Worm (Caenorhabditis elegans) whole organism, midembryonic: ENCODE data around the gene ppat-1.

Experiments
- T22C8.4 ChIP-seq: fragments of 200-800 bp; sonication (Bioruptor generic); IDR thresholded peaks from 2 replicates; pipeline ENCODE4 v1.3.6; 2022; ENCODE audit warnings: missing genetic modification characterization, missing compliant biosample characterization
- cog-1 ChIP-seq: sonication (generic microtip); optimal IDR thresholded peaks from 2 replicates; lab custom pipeline; 2016; ENCODE audit warnings: missing genetic modification characterization, missing compliant biosample characterization
- flt-1 ChIP-seq: fragments of 200-800 bp; sonication (Bioruptor generic); IDR thresholded peaks from 2 replicates; pipeline ENCODE4 v1.3.6; 2022; ENCODE audit warnings: missing genetic modification characterization, missing compliant biosample characterization
- klf-2 ChIP-seq: fragments of 200-800 bp; sonication (Bioruptor generic); conservative IDR thresholded peaks from 2 replicates; pipeline ENCODE4 v1.3.6; 2022; ENCODE audit warnings: missing genetic modification reagents, missing genetic modification characterization, missing compliant biosample characterization
- med-1 ChIP-seq: sonication (generic microtip); optimal IDR thresholded peaks from 2 replicates; lab custom pipeline; 2017; ENCODE audit warnings: missing genetic modification characterization, mild to moderate bottlenecking, missing compliant biosample characterization, antibody characterized with exemption, missing genetic modification reagents; ENCODE audit not compliant: insufficient read depth
- ref-1 ChIP-seq: fragments of 200-800 bp; sonication (Bioruptor generic); conservative IDR thresholded peaks from 2 replicates; pipeline ENCODE4 v1.3.6; 2022; ENCODE audit warnings: missing genetic modification reagents, missing genetic modification characterization, missing compliant biosample characterization
- tab-1 ChIP-seq: fragments of 200-800 bp; sonication (Bioruptor generic); IDR thresholded peaks from 2 replicates; pipeline ENCODE4 v1.3.6; 2022; ENCODE audit warnings: missing genetic modification characterization, missing compliant biosample characterization
- ztf-23 ChIP-seq: fragments of 200-800 bp; sonication (Bioruptor generic); IDR thresholded peaks from 2 replicates; pipeline ENCODE4 v1.3.6; 2022; ENCODE audit warnings: missing genetic modification reagents, missing genetic modification characterization, missing compliant biosample characterization
- ztf-29 ChIP-seq: fragments of 200-800 bp; sonication (Bioruptor generic); IDR thresholded peaks from 2 replicates; pipeline ENCODE4 v1.3.6; 2022; ENCODE audit warnings: missing genetic modification reagents, missing genetic modification characterization, missing compliant biosample characterization

The ppat-1 gene

DNA sequence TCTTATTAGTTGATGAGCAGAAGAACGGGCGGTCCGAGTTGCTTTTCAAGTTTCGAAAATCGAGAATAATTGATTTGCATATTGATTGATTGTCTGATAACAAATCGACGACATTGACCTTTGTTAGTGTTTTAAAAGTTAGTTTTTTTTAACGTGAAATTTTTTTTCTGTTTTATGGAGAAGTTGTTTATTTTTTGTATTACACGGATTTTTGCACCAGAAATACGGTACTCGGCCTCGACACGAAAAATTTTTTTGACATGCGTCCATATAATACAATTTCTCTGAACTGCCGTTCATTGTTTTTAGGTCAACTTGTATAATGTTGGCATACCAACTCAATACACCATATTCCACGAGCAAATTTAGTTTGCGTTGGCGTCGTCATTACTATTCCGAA, 33.7 kb upstream of the ppat-1 start, which contains the start of gene T23F11.2:
T23F11.2 (minus strand) TSS at position 101 of the 400 bp plus-strand sequence.
- TF ChIP-seq tab-1 (GFP tag; lab: Robert Waterston, UW) (no peak), med-1 (no peak), ztf-29 (GFP tag; lab: Robert Waterston, UW) (no peak), cog-1 (tag; lab: Kevin White, UChicago) (no peak), T22C8.4 (GFP tag; lab: Robert Waterston, UW) (no peak), flt-1 (GFP tag; lab: Robert Waterston, UW) (no peak), klf-2 (no peak), ref-1 (GFP tag; lab: Robert Waterston, UW) (no peak), ztf-23 (GFP tag; lab: Robert Waterston, UW) (no peak)

DNA sequence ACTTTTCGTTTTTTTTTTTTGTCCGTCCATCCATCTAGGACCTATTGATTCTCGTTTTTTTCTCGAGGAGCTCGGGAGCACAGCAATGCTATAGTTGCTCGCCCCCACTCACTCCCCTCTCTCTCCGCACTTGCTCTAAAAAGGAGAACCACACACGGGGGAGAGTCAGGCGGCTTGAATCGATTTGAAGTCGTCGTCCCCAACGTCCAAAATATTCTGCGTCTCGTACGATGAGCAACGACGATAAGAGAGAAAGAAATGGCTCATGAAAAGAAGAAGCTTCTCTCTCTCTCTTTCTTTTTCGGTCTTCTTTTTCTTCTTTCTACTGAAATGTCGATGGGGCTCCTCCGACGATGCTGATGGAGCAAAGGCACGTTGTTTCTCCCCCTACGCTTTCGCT, 32.7 kb upstream of the ppat-1 start:
- 0 out of 2 replicates have a peak, but pooled peaks have one; percentile 22 for TF ChIP-seq ztf-23 (GFP tag; lab: Robert Waterston, UW)
- no peak for TF ChIP-seq flt-1 (GFP tag; lab: Robert Waterston, UW)

DNA sequence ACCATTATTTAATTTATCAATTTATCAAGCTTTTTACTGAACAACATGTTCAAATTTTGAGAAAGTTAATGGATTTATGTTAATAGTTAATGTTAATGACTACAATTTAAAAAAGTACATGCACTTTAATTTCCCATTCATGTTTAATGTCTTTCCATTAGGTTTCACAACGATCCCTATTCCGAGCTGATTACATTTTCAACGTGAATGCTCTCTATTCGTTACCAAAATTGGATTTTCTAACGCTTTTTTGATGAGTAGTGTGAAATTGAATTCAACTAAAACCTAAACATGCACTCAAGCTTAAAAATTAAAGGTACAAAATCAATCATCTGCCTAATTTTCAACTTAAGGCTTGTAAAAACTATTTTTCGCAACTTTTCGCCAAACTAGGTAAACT, 31.7 kb upstream of the ppat-1 start:
- TF ChIP-seq klf-2: no peak
- TF ChIP-seq ref-1 (GFP tag; lab: Robert Waterston, UW): no peak
- no peak for TF ChIP-seq ztf-29 (GFP tag; lab: Robert Waterston, UW)
- TF ChIP-seq tab-1 (GFP tag; lab: Robert Waterston, UW): no peak
- no peak for TF ChIP-seq cog-1 (tag; lab: Kevin White, UChicago)
- no peak for TF ChIP-seq ztf-23 (GFP tag; lab: Robert Waterston, UW)
- no peak for TF ChIP-seq T22C8.4 (GFP tag; lab: Robert Waterston, UW)
- no peak for TF ChIP-seq flt-1 (GFP tag; lab: Robert Waterston, UW)
- no peak for TF ChIP-seq med-1

DNA sequence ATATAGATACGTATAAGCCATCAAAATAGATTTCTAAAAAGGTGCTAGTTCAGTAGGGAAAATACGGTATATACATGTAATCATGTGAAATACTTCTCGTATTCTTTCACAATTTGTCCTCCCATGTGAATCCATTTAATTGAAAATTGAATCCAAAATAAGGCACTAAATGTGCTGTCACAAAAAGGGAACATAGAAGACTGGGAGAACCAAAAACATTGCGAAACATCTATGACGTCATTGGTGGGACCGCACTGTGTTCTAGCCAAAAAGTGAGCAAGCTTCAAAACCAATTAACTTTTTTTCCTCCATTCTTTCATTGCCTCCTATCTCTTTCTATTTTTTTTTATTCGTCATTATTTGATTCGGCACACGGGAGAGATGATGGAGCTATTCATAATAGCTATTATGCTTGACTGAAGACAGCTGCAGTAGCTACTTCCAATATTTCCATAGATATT, 30.7 kb upstream of the ppat-1 start, which contains the start of gene cdka-1:
cdka-1 (plus strand) TSS at position 411 of the 461 bp plus-strand sequence.
- no peak for TF ChIP-seq tab-1 (GFP tag; lab: Robert Waterston, UW)
- TF ChIP-seq ref-1 (GFP tag; lab: Robert Waterston, UW): no peak
- no peak for TF ChIP-seq cog-1 (tag; lab: Kevin White, UChicago)
- TF ChIP-seq ztf-23 (GFP tag; lab: Robert Waterston, UW): no peak
- no peak for TF ChIP-seq flt-1 (GFP tag; lab: Robert Waterston, UW)
- TF ChIP-seq med-1: no peak
- no peak for TF ChIP-seq klf-2
- TF ChIP-seq ztf-29 (GFP tag; lab: Robert Waterston, UW): no peak
- TF ChIP-seq T22C8.4 (GFP tag; lab: Robert Waterston, UW): no peak

DNA sequence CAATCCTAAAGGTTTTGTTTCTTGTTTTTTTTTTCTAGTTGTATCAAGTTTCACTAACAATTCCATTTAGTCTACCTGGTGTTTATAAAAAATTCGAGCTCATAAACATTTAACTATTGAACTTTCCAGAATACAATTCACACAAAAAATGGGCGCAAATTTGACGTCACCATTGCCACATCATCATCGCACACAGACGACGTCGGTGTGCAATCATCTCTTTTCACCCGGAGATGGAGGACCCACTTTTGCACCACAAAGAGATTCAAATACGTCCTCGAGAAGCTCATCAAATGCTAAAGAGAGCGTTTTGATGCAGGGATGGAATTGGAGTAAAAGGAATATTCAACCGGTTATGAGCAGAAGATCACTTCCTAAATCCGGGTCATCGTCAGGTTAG, 29.7 kb upstream of the ppat-1 start:
- TF ChIP-seq klf-2 (no peak), ref-1 (GFP tag; lab: Robert Waterston, UW) (no peak)

DNA sequence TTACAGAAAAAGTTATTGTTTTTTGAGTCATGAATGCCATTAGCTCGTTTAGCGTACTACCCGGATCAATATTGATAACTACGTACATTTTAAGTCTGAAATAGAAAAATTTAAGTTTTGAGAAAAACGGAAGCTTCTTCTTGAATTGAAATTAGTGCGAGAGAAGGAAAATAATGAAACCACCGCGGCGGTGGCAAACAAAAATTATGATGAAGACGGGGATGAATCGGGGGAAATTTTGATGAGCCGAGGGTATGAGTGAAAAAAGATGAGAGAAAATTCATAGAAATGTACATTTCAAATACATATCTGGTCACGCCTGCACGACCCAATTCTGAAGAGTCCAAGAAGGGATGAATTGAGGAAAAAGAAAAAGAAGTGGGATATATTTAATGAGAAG, 23.8 kb upstream of the ppat-1 start, which contains the start of gene T23F11.4:
T23F11.4 (minus strand) TSS at position 101 of the 400 bp plus-strand sequence.
- TF ChIP-seq klf-2 (no peak), ztf-23 (GFP tag; lab: Robert Waterston, UW) (no peak), med-1 (no peak), flt-1 (GFP tag; lab: Robert Waterston, UW) (no peak), tab-1 (GFP tag; lab: Robert Waterston, UW) (no peak), ztf-29 (GFP tag; lab: Robert Waterston, UW) (no peak), ref-1 (GFP tag; lab: Robert Waterston, UW) (no peak), cog-1 (tag; lab: Kevin White, UChicago) (no peak), T22C8.4 (GFP tag; lab: Robert Waterston, UW) (no peak)

DNA sequence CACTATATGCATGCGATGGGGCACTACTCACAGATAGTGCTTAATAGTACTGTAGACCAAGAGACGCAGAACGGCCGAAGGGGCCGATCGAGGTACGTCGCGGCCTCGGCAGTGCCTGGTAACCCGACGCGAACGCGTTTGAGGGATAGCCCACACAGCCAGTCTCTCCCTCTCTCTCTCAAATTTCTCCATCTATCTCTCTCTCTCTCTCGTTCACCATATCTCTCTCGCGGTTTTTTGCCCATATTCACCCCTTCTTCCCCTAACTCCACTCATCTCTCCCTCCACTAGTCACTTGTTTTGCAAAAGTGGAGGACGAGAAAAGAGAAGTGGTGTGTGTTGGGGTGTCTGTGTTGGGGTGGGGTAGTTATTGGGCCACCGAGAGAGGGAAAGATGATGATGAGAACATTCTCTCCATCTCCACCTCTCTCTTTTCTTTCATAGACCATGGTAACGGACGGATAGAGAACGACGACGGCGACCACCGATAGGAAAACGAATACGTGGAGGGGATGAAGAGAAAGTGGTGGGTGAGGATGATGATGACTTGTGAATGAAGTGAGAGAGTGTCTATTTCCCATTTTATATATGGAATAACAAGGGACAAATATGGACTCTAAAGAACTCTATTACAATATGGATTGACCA, 22.2 kb upstream of the ppat-1 start:
- TF ChIP-seq ztf-23 (GFP tag; lab: Robert Waterston, UW) (no peak), med-1 (no peak), flt-1 (GFP tag; lab: Robert Waterston, UW) (peak; percentile 62; the same call in 1 of the 2 replicates), klf-2 (0 out of 2 replicates have a peak, but pooled peaks have one; percentile 37), cog-1 (tag; lab: Kevin White, UChicago) (no peak), T22C8.4 (GFP tag; lab: Robert Waterston, UW) (no peak), ztf-29 (GFP tag; lab: Robert Waterston, UW) (no peak)

DNA sequence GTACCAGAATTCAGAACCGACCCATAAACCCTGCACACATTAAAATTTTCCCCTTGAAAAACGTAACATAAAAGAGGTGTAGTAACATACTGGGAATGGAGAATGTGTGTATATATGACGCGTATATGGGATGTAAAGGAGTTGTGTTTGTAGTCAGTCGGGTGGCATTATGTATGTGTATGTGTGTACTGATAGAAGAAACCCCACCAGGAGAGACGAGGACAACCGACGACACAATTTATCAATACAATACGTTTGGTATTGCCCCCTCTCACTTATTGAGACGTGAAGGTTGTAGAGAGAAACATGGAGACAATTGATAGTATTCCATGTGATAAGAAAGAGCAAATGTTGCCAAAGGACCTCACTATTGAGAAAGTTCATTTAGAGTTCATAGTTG, 21.0 kb upstream of the ppat-1 start:
- no peak for TF ChIP-seq ztf-23 (GFP tag; lab: Robert Waterston, UW)
- TF ChIP-seq tab-1 (GFP tag; lab: Robert Waterston, UW): no peak
- no peak for TF ChIP-seq ztf-29 (GFP tag; lab: Robert Waterston, UW)
- TF ChIP-seq flt-1 (GFP tag; lab: Robert Waterston, UW): no peak

DNA sequence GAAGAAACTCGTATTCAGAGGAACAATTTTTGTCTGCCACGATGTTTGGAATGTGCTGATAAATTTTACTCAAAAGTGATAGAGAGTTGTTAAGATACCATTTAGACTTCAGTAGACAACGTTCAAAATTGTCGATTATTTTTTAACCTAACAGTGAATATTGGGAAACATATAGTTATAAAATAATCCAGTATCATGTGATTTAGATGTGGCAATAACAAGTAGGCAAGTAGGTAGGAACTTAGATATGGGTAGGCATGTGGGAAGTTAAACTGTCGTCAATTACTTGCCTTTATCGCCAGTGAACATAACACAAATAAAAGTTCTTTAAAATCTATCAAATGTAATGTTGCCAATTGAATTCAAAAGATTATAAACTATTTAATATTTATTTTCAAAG, 17.6 kb upstream of the ppat-1 start, which contains the start of gene T23F11.11:
T23F11.11 (minus strand) TSS at position 101 of the 400 bp plus-strand sequence.
- no peak for TF ChIP-seq ztf-29 (GFP tag; lab: Robert Waterston, UW)
- no peak for TF ChIP-seq ztf-23 (GFP tag; lab: Robert Waterston, UW)
- TF ChIP-seq ref-1 (GFP tag; lab: Robert Waterston, UW): no peak
- no peak for TF ChIP-seq flt-1 (GFP tag; lab: Robert Waterston, UW)
- TF ChIP-seq tab-1 (GFP tag; lab: Robert Waterston, UW): no peak
- TF ChIP-seq med-1: no peak
- no peak for TF ChIP-seq cog-1 (tag; lab: Kevin White, UChicago)
- no peak for TF ChIP-seq klf-2
- no peak for TF ChIP-seq T22C8.4 (GFP tag; lab: Robert Waterston, UW)

DNA sequence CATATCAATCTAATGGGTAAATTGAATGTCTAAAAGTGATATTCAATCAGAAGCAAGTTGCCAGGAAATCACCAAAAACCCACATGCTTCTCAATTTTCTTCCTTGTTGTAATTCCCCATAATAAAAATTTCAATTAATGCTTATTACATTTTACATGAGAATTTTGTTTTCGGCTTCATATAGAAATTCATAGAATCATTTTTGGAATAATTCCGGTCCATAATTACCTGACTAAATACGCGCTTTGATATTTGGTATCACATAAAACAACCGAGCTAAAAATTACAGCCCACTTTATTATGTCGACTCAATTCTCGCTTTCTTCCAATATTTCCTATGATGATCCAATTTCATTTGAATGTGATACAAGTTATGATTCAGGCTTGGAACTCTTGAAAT, 17.1 kb upstream of the ppat-1 start, which contains the start of gene srg-13:
srg-13 (plus strand) TSS at position 301 of the 400 bp plus-strand sequence.
- TF ChIP-seq cog-1 (tag; lab: Kevin White, UChicago): no peak
